Fruit fly (Drosophila melanogaster) whole organism, prepupa: Measurements from ENCODE around the gene spict.

Experiments used
- CG6276 ChIP-seq: fragments of 200-800 bp; sonication (Bioruptor generic); optimal IDR thresholded peaks from 2 replicates; lab custom pipeline; 2017; ENCODE audit warnings: missing biosample characterization, mild to moderate bottlenecking, missing genetic modification characterization
- eg ChIP-seq: fragments of 200-800 bp; sonication (Bioruptor generic); IDR thresholded peaks from 3 replicates; pipeline ENCODE4 v1.3.6; 2022; ENCODE audit warnings: missing biosample characterization, missing genetic modification characterization

- TF ChIP-seq CG6276 (GFP tag; lab: Kevin White, UChicago) (no peak), eg (GFP tag; lab: Robert Waterston, UW) (no peak)
Measured at dm6 chr2L:12655731-12656326, 48.7 kb upstream of the spict start.
